Fruit fly (Drosophila melanogaster): ENCODE results near the gene Dhfr.

Dhfr gene

dm6 chr3R:16485487-16486233, 4.7 kb downstream of the Dhfr start:
- TF ChIP-seq CG8478 (optimal IDR thresholded peaks at IDR 0.05), result no peak

- TF ChIP-seq CG8478 (optimal IDR thresholded peaks at IDR 0.05) (no peak), pan (optimal IDR thresholded peaks at IDR 0.05) (no peak), Dll (optimal IDR thresholded peaks at IDR 0.05) (no peak), psq (optimal IDR thresholded peaks at IDR 0.05) (no peak), usp (GFP tag; optimal IDR thresholded peaks at IDR 0.05) (no peak), EcR (GFP tag; optimal IDR thresholded peaks at IDR 0.05) (no peak)
Measured at dm6 chr3R:16495322-16495721, 14.4 kb downstream of the Dhfr start, which contains the start of gene Cad89D. TSS of gene Cad89D (minus strand) at chr3R:16495422.

dm6 chr3R:16496209-16496608, 15.2 kb downstream of the Dhfr start:
- no peak for TF ChIP-seq usp (GFP tag; optimal IDR thresholded peaks at IDR 0.05)
- no peak for TF ChIP-seq psq (optimal IDR thresholded peaks at IDR 0.05)
- no peak for TF ChIP-seq pan (optimal IDR thresholded peaks at IDR 0.05)
- TF ChIP-seq EcR (GFP tag; optimal IDR thresholded peaks at IDR 0.05), result no peak
- TF ChIP-seq CG8478 (optimal IDR thresholded peaks at IDR 0.05), result no peak
- TF ChIP-seq Dll (optimal IDR thresholded peaks at IDR 0.05), result no peak

- no peak for TF ChIP-seq pan (optimal IDR thresholded peaks at IDR 0.05)
- TF ChIP-seq EcR (GFP tag; optimal IDR thresholded peaks at IDR 0.05), result no peak
- TF ChIP-seq usp (GFP tag; optimal IDR thresholded peaks at IDR 0.05), result no peak
- TF ChIP-seq Dll (optimal IDR thresholded peaks at IDR 0.05), result no peak
- TF ChIP-seq psq (optimal IDR thresholded peaks at IDR 0.05), result no peak
- no peak for TF ChIP-seq CG8478 (optimal IDR thresholded peaks at IDR 0.05)
Measured at dm6 chr3R:16497379-16497778, 16.4 kb downstream of the Dhfr start.

dm6 chr3R:16498859-16499258, 17.9 kb downstream of the Dhfr start, which contains the start of gene Gr89a:
TSS of gene Gr89a (minus strand) at chr3R:16498959.
- TF ChIP-seq psq (optimal IDR thresholded peaks at IDR 0.05) (no peak), CG8478 (optimal IDR thresholded peaks at IDR 0.05) (no peak), usp (GFP tag; optimal IDR thresholded peaks at IDR 0.05) (no peak), EcR (GFP tag; optimal IDR thresholded peaks at IDR 0.05) (no peak), Dll (optimal IDR thresholded peaks at IDR 0.05) (no peak), pan (optimal IDR thresholded peaks at IDR 0.05) (no peak)

dm6 chr3R:16500919-16501851, 20.2 kb downstream of the Dhfr start, which contains the start of gene Decay:
TSS of gene Decay (minus strand) at chr3R:16501050.
- no peak for TF ChIP-seq usp (GFP tag; optimal IDR thresholded peaks at IDR 0.05)
- no peak for TF ChIP-seq Dll (optimal IDR thresholded peaks at IDR 0.05)
- no peak for TF ChIP-seq CG8478 (optimal IDR thresholded peaks at IDR 0.05)
- TF ChIP-seq pan (optimal IDR thresholded peaks at IDR 0.05), result no peak

- no peak for TF ChIP-seq Dll (optimal IDR thresholded peaks at IDR 0.05)
- TF ChIP-seq CG8478 (optimal IDR thresholded peaks at IDR 0.05), result no peak
- no peak for TF ChIP-seq pan (optimal IDR thresholded peaks at IDR 0.05)
- no peak for TF ChIP-seq psq (optimal IDR thresholded peaks at IDR 0.05)
- TF ChIP-seq EcR (GFP tag; optimal IDR thresholded peaks at IDR 0.05), result no peak
- no peak for TF ChIP-seq usp (GFP tag; optimal IDR thresholded peaks at IDR 0.05)
Measured at dm6 chr3R:16502595-16503305, 21.8 kb downstream of the Dhfr start, which contains the start of gene CG42342. TSS of gene CG42342 (plus strand) at chr3R:16502770.

dm6 chr3R:16504541-16504940, 23.6 kb downstream of the Dhfr start:
- TF ChIP-seq EcR (GFP tag; optimal IDR thresholded peaks at IDR 0.05) (no peak), usp (GFP tag; optimal IDR thresholded peaks at IDR 0.05) (no peak), Dll (optimal IDR thresholded peaks at IDR 0.05) (no peak), psq (optimal IDR thresholded peaks at IDR 0.05) (no peak)

- no peak for TF ChIP-seq Dll (optimal IDR thresholded peaks at IDR 0.05)
- TF ChIP-seq usp (GFP tag; optimal IDR thresholded peaks at IDR 0.05), result no peak
- TF ChIP-seq EcR (GFP tag; optimal IDR thresholded peaks at IDR 0.05), result no peak
- no peak for TF ChIP-seq pan (optimal IDR thresholded peaks at IDR 0.05)
- no peak for TF ChIP-seq CG8478 (optimal IDR thresholded peaks at IDR 0.05)
- TF ChIP-seq psq (optimal IDR thresholded peaks at IDR 0.05), result no peak
Measured at dm6 chr3R:16507706-16508105, 26.7 kb downstream of the Dhfr start.

- TF ChIP-seq pan (optimal IDR thresholded peaks at IDR 0.05), result no peak
- TF ChIP-seq Dll (optimal IDR thresholded peaks at IDR 0.05), result no peak
- no peak for TF ChIP-seq CG8478 (optimal IDR thresholded peaks at IDR 0.05)
- TF ChIP-seq usp (GFP tag; optimal IDR thresholded peaks at IDR 0.05), result no peak
- TF ChIP-seq EcR (GFP tag; optimal IDR thresholded peaks at IDR 0.05), result no peak
- no peak for TF ChIP-seq psq (optimal IDR thresholded peaks at IDR 0.05)
Measured at dm6 chr3R:16510128-16510527, 29.2 kb downstream of the Dhfr start.

dm6 chr3R:16518150-16518662, 37.2 kb downstream of the Dhfr start:
- TF ChIP-seq pan (optimal IDR thresholded peaks at IDR 0.05) (no peak), CG8478 (optimal IDR thresholded peaks at IDR 0.05) (no peak), usp (GFP tag; optimal IDR thresholded peaks at IDR 0.05) (no peak)

Data from whole organism.